Worm (Caenorhabditis elegans) whole organism, L1 larva: Measurements from ENCODE around the gene C29F9.9.

Experiments used
- ceh-63 ChIP-seq: fragments of 200-800 bp; sonication (Bioruptor generic); optimal IDR thresholded peaks from 2 replicates; lab custom pipeline; 2018; ENCODE audit warnings: mild to moderate bottlenecking, missing genetic modification characterization, missing compliant biosample characterization
- lir-3 ChIP-seq: sonication (generic microtip); optimal IDR thresholded peaks from 2 replicates; lab custom pipeline; 2016; ENCODE audit warnings: mild to moderate bottlenecking, missing genetic modification characterization, moderate library complexity, missing compliant biosample characterization; ENCODE audit not compliant: poor library complexity
- mep-1 ChIP-seq: fragments of 150-350 bp; optimal IDR thresholded peaks from 2 replicates; lab custom pipeline; 2014; ENCODE audit warnings: missing biosample characterization, missing genetic modification characterization

- TF ChIP-seq ceh-63 (GFP tag; lab: Kevin White, UChicago) (no peak), lir-3 (no peak), mep-1 (peak; percentile 56)
Observed at ce11 chrIII:89155-89554, 9.6 kb downstream of the C29F9.9 start.
